Fruit fly (Drosophila melanogaster) whole organism, pupa: ENCODE measurements around the gene CG2577.

Experiments
- CG12605 ChIP-seq: fragments of 200-800 bp; sonication (Bioruptor generic); IDR thresholded peaks from 2 replicates; pipeline ENCODE4 v1.3.6; 2022; ENCODE audit warnings: missing biosample characterization, missing genetic modification characterization
- CG13204 ChIP-seq: fragments of 200-800 bp; sonication (Bioruptor generic); optimal IDR thresholded peaks from 2 replicates; lab custom pipeline; 2018; ENCODE audit warnings: missing biosample characterization, mild to moderate bottlenecking, missing genetic modification characterization, moderate library complexity
- CG15710 ChIP-seq: fragments of 200-800 bp; sonication (Bioruptor generic); optimal IDR thresholded peaks from 2 replicates; lab custom pipeline; 2018; ENCODE audit warnings: missing biosample characterization, mild to moderate bottlenecking, missing genetic modification characterization, moderate library complexity
- CG4496 ChIP-seq: fragments of 200-800 bp; sonication (Bioruptor generic); IDR thresholded peaks from 3 replicates; pipeline ENCODE4 v1.3.6; 2022; ENCODE audit warnings: missing biosample characterization, missing genetic modification characterization
- CG8301 ChIP-seq: fragments of 200-800 bp; sonication (Bioruptor generic); optimal IDR thresholded peaks from 2 replicates; lab custom pipeline; 2018; ENCODE audit warnings: missing biosample characterization, mild to moderate bottlenecking, missing genetic modification characterization
- CG9948 ChIP-seq: fragments of 200-800 bp; sonication (Bioruptor generic); optimal IDR thresholded peaks from 2 replicates; lab custom pipeline; 2018; ENCODE audit warnings: missing biosample characterization, mild to moderate bottlenecking, missing genetic modification characterization, moderate library complexity
- D1 ChIP-seq: fragments of 200-800 bp; sonication (Bioruptor generic); optimal IDR thresholded peaks from 2 replicates; lab custom pipeline; 2018; ENCODE audit warnings: missing biosample characterization, mild to moderate bottlenecking, missing genetic modification characterization, moderate library complexity
- EcR ChIP-seq: fragments of 200-800 bp; sonication (Bioruptor generic); optimal IDR thresholded peaks from 3 replicates; lab custom pipeline; 2019; ENCODE audit warnings: missing biosample characterization, missing genetic modification characterization, mild to moderate bottlenecking, moderate library complexity, missing genetic modification reagents
- Snoo ChIP-seq: fragments of 200-800 bp; sonication (Bioruptor generic); optimal IDR thresholded peaks from 3 replicates; lab custom pipeline; 2017; ENCODE audit warnings: missing biosample characterization, mild to moderate bottlenecking, missing genetic modification characterization, inconsistent platforms
- gl ChIP-seq: fragments of 200-800 bp; sonication (Bioruptor generic); optimal IDR thresholded peaks from 2 replicates; lab custom pipeline; 2018; ENCODE audit warnings: missing biosample characterization, mild to moderate bottlenecking, missing genetic modification characterization

- TF ChIP-seq Snoo (tag; lab: Kevin White, UChicago) (no peak), CG9948 (tag; lab: Kevin White, UChicago) (no peak), CG12605 (GFP tag; lab: Robert Waterston, UW) (no peak), D1 (tag; lab: Kevin White, UChicago) (no peak), CG15710 (tag; lab: Kevin White, UChicago) (no peak), CG13204 (GFP tag; lab: Kevin White, UChicago) (no peak), gl (tag; lab: Kevin White, UChicago) (no peak), CG8301 (tag; lab: Kevin White, UChicago) (no peak), EcR (GFP tag; lab: Kevin White, UChicago) (no peak), CG4496 (no peak)
Measured at dm6 chrX:12389138-12389537, 16.2 kb downstream of the CG2577 start.
